Worm (Caenorhabditis elegans) whole organism, L1 larva: ENCODE data around the gene R10H10.7.

ENCODE experiments used
- C04F5.9 ChIP-seq: sonication (generic microtip); optimal IDR thresholded peaks from 2 replicates; lab custom pipeline; 2016; ENCODE audit warnings: missing genetic modification characterization, missing compliant biosample characterization
- F16B12.6 ChIP-seq: fragments of 150-350 bp; optimal IDR thresholded peaks from 2 replicates; lab custom pipeline; 2014; ENCODE audit warnings: missing biosample characterization, missing genetic modification characterization
- Y116A8C.19 ChIP-seq: sonication (generic microtip); optimal IDR thresholded peaks from 2 replicates; lab custom pipeline; 2016; ENCODE audit warnings: missing compliant biosample characterization, missing genetic modification characterization, borderline replicate concordance
- aha-1 ChIP-seq: fragments of 150-350 bp; optimal IDR thresholded peaks from 2 replicates; lab custom pipeline; 2014; ENCODE audit warnings: missing biosample characterization, missing genetic modification characterization
- ama-1 ChIP-seq: fragments of 150-350 bp; optimal IDR thresholded peaks from 2 replicates; lab custom pipeline; 2014
- blmp-1 ChIP-seq: fragments of 150-350 bp; optimal IDR thresholded peaks from 2 replicates; lab custom pipeline; 2014; ENCODE audit warnings: missing biosample characterization, missing genetic modification characterization
- ceh-82 ChIP-seq, 3 experiments: fragments of 150-350 bp in 1 of 3; sonication (generic microtip) in 2 of 3; optimal IDR thresholded peaks; 2 replicates each; lab custom pipeline; 2014 to 2017; ENCODE audit warnings: missing biosample characterization in 3 of 3, missing genetic modification characterization in 3 of 3
- ceh-88 ChIP-seq: fragments of 200-800 bp; sonication (Bioruptor generic); IDR thresholded peaks from 2 replicates; pipeline ENCODE4 v1.3.6; 2022; ENCODE audit warnings: missing genetic modification characterization, missing compliant biosample characterization
- ceh-90 ChIP-seq: sonication (generic microtip); optimal IDR thresholded peaks from 2 replicates; lab custom pipeline; 2016; ENCODE audit warnings: missing genetic modification characterization, missing compliant biosample characterization
- ces-1 ChIP-seq: fragments of 150-350 bp; optimal IDR thresholded peaks from 2 replicates; lab custom pipeline; 2014; ENCODE audit warnings: missing biosample characterization, missing genetic modification reagents, missing genetic modification characterization
- dpl-1 ChIP-seq, 3 experiments: fragments of 150-350 bp in 2 of 3; sonication (generic microtip) in 1 of 3; optimal IDR thresholded peaks; 2 replicates each; lab custom pipeline; 2014 to 2017; ENCODE audit warnings: missing biosample characterization in 3 of 3, missing genetic modification characterization in 3 of 3, missing genetic modification reagents in 3 of 3
- efl-1 ChIP-seq, 4 experiments: fragments of 150-350 bp; optimal IDR thresholded peaks in 3 of 4; peaks in 1 of 4; 1 replicate in 1 of 4; 2 replicates in 3 of 4; lab custom pipeline; 2014; ENCODE audit warnings: missing biosample characterization in 2 of 4, missing genetic modification characterization in 2 of 4, missing genetic modification reagents in 2 of 4
- egl-27 ChIP-seq, 2 experiments: fragments of 150-350 bp in 1 of 2; sonication (generic microtip); optimal IDR thresholded peaks; 3 replicates each; lab custom pipeline; 2017 to 2018; ENCODE audit warnings: missing biosample characterization in 2 of 2, missing genetic modification characterization in 2 of 2, missing genetic modification reagents in 2 of 2
- fkh-10 ChIP-seq: sonication (generic microtip); optimal IDR thresholded peaks from 2 replicates; lab custom pipeline; 2017; ENCODE audit warnings: missing biosample characterization, missing genetic modification reagents, missing genetic modification characterization
- fkh-4 ChIP-seq: sonication (generic microtip); optimal IDR thresholded peaks from 2 replicates; lab custom pipeline; 2016; ENCODE audit warnings: missing compliant biosample characterization, missing genetic modification characterization, borderline replicate concordance
- fkh-8 ChIP-seq: sonication (generic microtip); optimal IDR thresholded peaks from 2 replicates; lab custom pipeline; 2016; ENCODE audit warnings: mild to moderate bottlenecking, missing genetic modification characterization, missing compliant biosample characterization
- fos-1 ChIP-seq: fragments of 150-350 bp; optimal IDR thresholded peaks from 2 replicates; lab custom pipeline; 2014; ENCODE audit warnings: missing biosample characterization, missing genetic modification characterization
- hlh-17 ChIP-seq: fragments of 200-800 bp; sonication (Bioruptor generic); optimal IDR thresholded peaks from 2 replicates; lab custom pipeline; 2018; ENCODE audit warnings: missing genetic modification characterization, mild to moderate bottlenecking, missing compliant biosample characterization, moderate library complexity, borderline replicate concordance
- hlh-4 ChIP-seq: sonication (generic microtip); optimal IDR thresholded peaks from 2 replicates; lab custom pipeline; 2016; ENCODE audit warnings: mild to moderate bottlenecking, missing genetic modification characterization, missing compliant biosample characterization
- irx-1 ChIP-seq: sonication (generic microtip); optimal IDR thresholded peaks from 2 replicates; lab custom pipeline; 2016; ENCODE audit warnings: missing genetic modification characterization, missing compliant biosample characterization
- isw-1 ChIP-seq: fragments of 200-800 bp; sonication (Bioruptor generic); IDR thresholded peaks from 2 replicates; pipeline ENCODE4 v1.3.6; 2022; ENCODE audit warnings: missing genetic modification characterization, missing compliant biosample characterization
- jun-1 ChIP-seq: fragments of 150-350 bp; optimal IDR thresholded peaks from 2 replicates; lab custom pipeline; 2014; ENCODE audit warnings: missing biosample characterization, missing genetic modification reagents, missing genetic modification characterization
- lin-14 ChIP-seq: fragments of 200-800 bp; sonication (Bioruptor generic); optimal IDR thresholded peaks from 2 replicates; lab custom pipeline; 2018; ENCODE audit warnings: mild to moderate bottlenecking, missing genetic modification characterization, moderate library complexity, missing compliant biosample characterization
- lin-15B ChIP-seq: fragments of 150-350 bp; sonication (generic microtip); optimal IDR thresholded peaks from 3 replicates; lab custom pipeline; 2014; ENCODE audit warnings: missing biosample characterization, missing genetic modification characterization
- lin-39 ChIP-seq: fragments of 150-350 bp; optimal IDR thresholded peaks from 2 replicates; lab custom pipeline; 2014; ENCODE audit warnings: missing biosample characterization, missing genetic modification reagents, missing genetic modification characterization
- lir-3 ChIP-seq: sonication (generic microtip); optimal IDR thresholded peaks from 2 replicates; lab custom pipeline; 2016; ENCODE audit warnings: mild to moderate bottlenecking, missing genetic modification characterization, moderate library complexity, missing compliant biosample characterization; ENCODE audit not compliant: poor library complexity
- lsy-2 ChIP-seq, 2 experiments: fragments of 150-350 bp; optimal IDR thresholded peaks; 2 replicates each; lab custom pipeline; 2014; ENCODE audit warnings: missing biosample characterization in 2 of 2, missing genetic modification characterization in 2 of 2
- mab-9 ChIP-seq: fragments of 200-800 bp; sonication (Bioruptor generic); IDR thresholded peaks from 2 replicates; pipeline ENCODE4 v1.3.6; 2022; ENCODE audit warnings: missing genetic modification reagents, missing genetic modification characterization, missing compliant biosample characterization
- mep-1 ChIP-seq: fragments of 150-350 bp; optimal IDR thresholded peaks from 2 replicates; lab custom pipeline; 2014; ENCODE audit warnings: missing biosample characterization, missing genetic modification characterization
- nhr-11 ChIP-seq: fragments of 150-350 bp; optimal IDR thresholded peaks from 2 replicates; lab custom pipeline; 2014; ENCODE audit warnings: missing biosample characterization, missing genetic modification characterization
- nhr-12 ChIP-seq: sonication (generic microtip); optimal IDR thresholded peaks from 2 replicates; lab custom pipeline; 2017; ENCODE audit warnings: missing biosample characterization, missing genetic modification characterization
- nhr-19 ChIP-seq: fragments of 200-800 bp; sonication (Bioruptor generic); conservative IDR thresholded peaks from 2 replicates; pipeline ENCODE4 v1.3.6; 2022; ENCODE audit warnings: missing genetic modification characterization, missing compliant biosample characterization
- nhr-237 ChIP-seq: fragments of 150-350 bp; optimal IDR thresholded peaks from 2 replicates; lab custom pipeline; 2014; ENCODE audit warnings: missing biosample characterization, missing genetic modification characterization
- nhr-47 ChIP-seq: sonication (generic microtip); optimal IDR thresholded peaks from 2 replicates; lab custom pipeline; 2016; ENCODE audit warnings: mild to moderate bottlenecking, missing genetic modification characterization, moderate library complexity, missing compliant biosample characterization
- nhr-71 ChIP-seq: sonication (generic microtip); optimal IDR thresholded peaks from 2 replicates; lab custom pipeline; 2016; ENCODE audit warnings: mild to moderate bottlenecking, missing genetic modification characterization, moderate library complexity, missing compliant biosample characterization
- nhr-77 ChIP-seq: fragments of 150-350 bp; optimal IDR thresholded peaks from 2 replicates; lab custom pipeline; 2014; ENCODE audit warnings: missing biosample characterization, missing genetic modification characterization
- nhr-84 ChIP-seq: sonication (generic microtip); optimal IDR thresholded peaks from 2 replicates; lab custom pipeline; 2017; ENCODE audit warnings: missing biosample characterization, missing genetic modification characterization
- nhr-85 ChIP-seq: sonication (generic microtip); peaks from one replicate; lab custom pipeline; 2016; ENCODE audit warnings: missing genetic modification characterization, inconsistent platforms, missing compliant biosample characterization
- nhr-90 ChIP-seq: sonication (generic microtip); optimal IDR thresholded peaks from 2 replicates; lab custom pipeline; 2016; ENCODE audit warnings: mild to moderate bottlenecking, missing genetic modification characterization, missing compliant biosample characterization; ENCODE audit not compliant: poor library complexity
- pax-3 ChIP-seq: fragments of 200-800 bp; sonication (Bioruptor generic); optimal IDR thresholded peaks from 2 replicates; lab custom pipeline; 2018; ENCODE audit warnings: mild to moderate bottlenecking, missing genetic modification characterization, moderate library complexity, missing compliant biosample characterization
- pqm-1 ChIP-seq: sonication (generic microtip); optimal IDR thresholded peaks from 3 replicates; lab custom pipeline; 2017; ENCODE audit warnings: missing biosample characterization, missing genetic modification characterization
- rnt-1 ChIP-seq: sonication (generic microtip); optimal IDR thresholded peaks from 2 replicates; lab custom pipeline; 2016; ENCODE audit warnings: mild to moderate bottlenecking, missing genetic modification characterization, moderate library complexity, missing compliant biosample characterization
- sox-4 ChIP-seq: sonication (generic microtip); optimal IDR thresholded peaks from 2 replicates; lab custom pipeline; 2016; ENCODE audit warnings: missing genetic modification characterization, missing compliant biosample characterization
- sptf-1 ChIP-seq: fragments of 150-350 bp; optimal IDR thresholded peaks from 2 replicates; lab custom pipeline; 2014; ENCODE audit warnings: missing biosample characterization, missing genetic modification characterization
- tbx-2 ChIP-seq: sonication (generic microtip); optimal IDR thresholded peaks from 2 replicates; lab custom pipeline; 2016; ENCODE audit warnings: missing genetic modification characterization, missing compliant biosample characterization
- tlp-1 ChIP-seq: fragments of 150-350 bp; optimal IDR thresholded peaks from 2 replicates; lab custom pipeline; 2014; ENCODE audit warnings: missing biosample characterization, missing genetic modification characterization
- unc-130 ChIP-seq: fragments of 150-350 bp; optimal IDR thresholded peaks from 2 replicates; lab custom pipeline; 2017; ENCODE audit warnings: missing biosample characterization, missing genetic modification characterization, inconsistent platforms
- unc-30 ChIP-seq: sonication (generic microtip); optimal IDR thresholded peaks from 2 replicates; lab custom pipeline; 2017; ENCODE audit warnings: missing biosample characterization, missing genetic modification characterization
- unc-86 ChIP-seq: sonication (generic microtip); optimal IDR thresholded peaks from 2 replicates; lab custom pipeline; 2016; ENCODE audit warnings: missing genetic modification characterization, missing compliant biosample characterization
- vab-15 ChIP-seq: sonication (generic microtip); optimal IDR thresholded peaks from 2 replicates; lab custom pipeline; 2017; ENCODE audit warnings: missing genotype, mild to moderate bottlenecking, missing genetic modification characterization, missing compliant biosample characterization
- xbp-1 ChIP-seq: sonication (generic microtip); optimal IDR thresholded peaks from 2 replicates; lab custom pipeline; 2016; ENCODE audit warnings: missing genetic modification characterization, missing compliant biosample characterization
- zag-1 ChIP-seq: fragments of 150-350 bp; optimal IDR thresholded peaks from 2 replicates; lab custom pipeline; 2014; ENCODE audit warnings: missing biosample characterization, missing genetic modification characterization
- ztf-11 ChIP-seq, 2 experiments: sonication (generic microtip); optimal IDR thresholded peaks; 2 replicates each; lab custom pipeline; 2016 to 2017; ENCODE audit warnings: missing genetic modification characterization in 2 of 2, missing biosample characterization in 1 of 2, missing compliant biosample characterization in 1 of 2
- ztf-4 ChIP-seq: fragments of 150-350 bp; optimal IDR thresholded peaks from 2 replicates; lab custom pipeline; 2014; ENCODE audit warnings: missing biosample characterization, missing genetic modification characterization

The R10H10.7 gene

DNA sequence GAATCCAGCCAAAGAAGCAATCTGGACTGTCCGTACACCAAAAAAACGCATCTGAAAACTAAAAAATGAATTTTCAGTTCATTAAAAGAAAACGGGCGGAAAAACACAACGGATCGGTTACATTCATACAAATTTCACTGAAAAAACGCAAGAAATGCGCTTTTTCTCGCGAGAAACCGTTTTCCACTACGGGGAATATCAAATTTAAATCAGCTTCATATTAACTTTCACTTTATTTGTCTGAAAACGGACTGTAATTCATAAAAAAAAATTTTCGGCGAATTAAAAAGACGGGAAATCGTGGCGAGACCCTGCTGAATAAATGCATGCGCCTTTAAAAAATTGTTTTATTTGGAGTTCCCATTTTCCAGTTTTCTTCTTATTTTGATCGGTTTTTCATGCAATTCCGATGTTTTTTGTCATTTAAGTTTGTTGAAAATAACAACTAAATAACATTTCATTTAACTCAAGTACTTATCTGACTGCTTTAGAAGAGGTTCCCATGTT is 45.9 kb downstream of the R10H10.7 start, which contains the start of gene pges-2:
TSS of gene pges-2 (minus strand) at position 51 of the 507 bp plus-strand sequence.
- TF ChIP-seq ztf-4 (tag; lab: Kevin White, UChicago) (no peak), ztf-11 (tag; optimal IDR thresholded peaks at IDR 0.05; lab: Kevin White, UChicago) (no peak), xbp-1 (tag; lab: Kevin White, UChicago) (peak; percentile 38), hlh-4 (tag; lab: Kevin White, UChicago) (no peak), unc-30 (tag; lab: Kevin White, UChicago) (no peak), jun-1 (tag; lab: Kevin White, UChicago) (no peak), fkh-4 (tag; lab: Kevin White, UChicago) (no peak), nhr-237 (no peak), irx-1 (tag; lab: Kevin White, UChicago) (no peak), lin-39 (tag; lab: Kevin White, UChicago) (no peak), blmp-1 (tag; lab: Kevin White, UChicago) (peak; percentile 40), sox-4 (tag; lab: Kevin White, UChicago) (no peak), ces-1 (GFP tag; lab: Kevin White, UChicago) (no peak), ceh-82 (tag; optimal IDR thresholded peaks at IDR 0.05; lab: Kevin White, UChicago) (peak in 1 of 3 experiments; percentile 21), ceh-88 (GFP tag; lab: Robert Waterston, UW) (no peak), rnt-1 (tag; lab: Kevin White, UChicago) (no peak), efl-1 (optimal IDR thresholded peaks at IDR 0.05; lab: Kevin White, UChicago) (peak; percentile 40 to 43), efl-1 (GFP tag; optimal IDR thresholded peaks at IDR 0.05 in 1 of 2; lab: Kevin White, UChicago) (peak; percentile 39 to 90), nhr-84 (tag; lab: Kevin White, UChicago) (no peak), isw-1 (no peak), sptf-1 (tag; lab: Kevin White, UChicago) (no peak), aha-1 (tag; lab: Kevin White, UChicago) (no peak), vab-15 (no peak), Y116A8C.19 (tag; lab: Kevin White, UChicago) (no peak), lin-14 (GFP tag; lab: Kevin White, UChicago) (no peak), nhr-19 (no peak), nhr-71 (tag; lab: Kevin White, UChicago) (peak; percentile 44), tbx-2 (no peak), pqm-1 (tag; lab: Kevin White, UChicago) (no peak), unc-130 (tag; lab: Kevin White, UChicago) (no peak), zag-1 (tag; lab: Kevin White, UChicago) (no peak), fos-1 (no peak), nhr-85 (tag; lab: Kevin White, UChicago) (no peak), unc-86 (tag; lab: Kevin White, UChicago) (no peak), hlh-17 (no peak), nhr-90 (tag; lab: Kevin White, UChicago) (no peak), nhr-12 (tag; lab: Kevin White, UChicago) (no peak), tlp-1 (tag; lab: Kevin White, UChicago) (no peak), lsy-2 (tag; optimal IDR thresholded peaks at IDR 0.05; lab: Kevin White, UChicago) (peak; percentile 52 to 66), nhr-47 (peak; percentile 23), lir-3 (tag; lab: Kevin White, UChicago) (no peak), egl-27 (tag; optimal IDR thresholded peaks at IDR 0.05; lab: Kevin White, UChicago) (no peak), F16B12.6 (no peak), lin-15B (tag; lab: Kevin White, UChicago) (no peak), nhr-77 (tag; lab: Kevin White, UChicago) (no peak), ceh-90 (tag; lab: Kevin White, UChicago) (no peak), mep-1 (tag; lab: Kevin White, UChicago) (peak; percentile 62), nhr-11 (no peak), C04F5.9 (tag; lab: Kevin White, UChicago) (no peak), ama-1 (lab: Kevin White, UChicago) (no peak), fkh-10 (no peak), fkh-8 (tag; lab: Kevin White, UChicago) (no peak), dpl-1 (GFP tag; optimal IDR thresholded peaks at IDR 0.05; lab: Kevin White, UChicago) (peak in 2 of 3 experiments; percentile 41 to 43), pax-3 (no peak), mab-9 (GFP tag; lab: Robert Waterston, UW) (no peak)
